Fruit fly (Drosophila melanogaster): ENCODE results near the gene CG10466.
A peak's percentile ranks its signal among the peaks of the same experiment; 100 is the strongest.

DNA sequence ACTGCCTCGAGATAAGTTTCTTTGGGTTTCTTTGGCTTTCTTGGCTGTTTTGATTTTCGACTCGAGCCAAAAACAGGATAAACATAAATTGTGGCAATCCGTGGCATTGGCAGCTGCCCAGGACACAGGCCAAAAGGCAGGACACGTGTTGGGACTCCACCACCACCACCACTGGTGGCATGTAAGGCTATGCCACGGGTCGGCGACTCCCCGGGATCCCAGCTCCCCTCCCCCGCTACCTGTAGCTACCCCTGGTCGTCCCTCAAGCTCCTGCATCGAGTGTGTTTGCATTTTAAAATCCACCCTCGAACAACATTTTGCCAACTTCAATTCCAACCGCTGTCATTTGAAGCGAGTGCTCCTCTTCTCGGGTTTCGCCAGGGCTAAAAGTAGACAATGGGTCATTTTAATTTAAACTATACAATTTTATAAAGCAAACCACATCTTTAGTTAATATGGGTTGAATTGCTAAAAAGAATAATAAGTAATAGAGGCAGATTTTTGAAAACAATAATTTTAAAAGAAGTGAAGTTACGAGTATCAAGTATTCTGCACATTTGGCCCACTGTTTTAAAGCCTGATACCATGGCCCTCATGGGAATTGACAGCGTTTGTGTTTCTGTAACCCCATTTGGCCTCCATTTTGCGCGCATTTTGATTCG, 10.2 kb downstream of the CG10466 start:
- TF ChIP-seq CG15710 (tag; optimal IDR thresholded peaks at IDR 0.05) = peak; percentile 19
- TF ChIP-seq CG8301 (tag; optimal IDR thresholded peaks at IDR 0.05) = no peak
- TF ChIP-seq Pif1A (GFP tag; optimal IDR thresholded peaks at IDR 0.05) = no peak
- no peak for TF ChIP-seq CG17806 (tag; optimal IDR thresholded peaks at IDR 0.05)
- TF ChIP-seq gl (tag; optimal IDR thresholded peaks at IDR 0.05) = no peak
- TF ChIP-seq D1 (tag; optimal IDR thresholded peaks at IDR 0.05) = no peak
- TF ChIP-seq Snoo (tag; optimal IDR thresholded peaks at IDR 0.05) = no peak
- no peak for TF ChIP-seq rn (GFP tag; IDR thresholded peaks at IDR 0.05)
- no peak for TF ChIP-seq CG12605 (GFP tag; IDR thresholded peaks at IDR 0.05)
- no peak for TF ChIP-seq EcR (GFP tag; optimal IDR thresholded peaks at IDR 0.05)

Data from whole organism, pupa.